Worm (Caenorhabditis elegans) whole organism, L3 larva: ENCODE measurements around the gene dcaf-1.

Experiments used
- R02D3.7 ChIP-seq: fragments of 150-350 bp; optimal IDR thresholded peaks from 2 replicates; lab custom pipeline; 2014; ENCODE audit warnings: missing biosample characterization, missing genetic modification characterization
- ZK546.5 ChIP-seq: sonication (generic microtip); optimal IDR thresholded peaks from 2 replicates; lab custom pipeline; 2017; ENCODE audit warnings: missing biosample characterization, missing genetic modification characterization
- aly-2 ChIP-seq: fragments of 150-350 bp; optimal IDR thresholded peaks from 2 replicates; lab custom pipeline; 2014; ENCODE audit warnings: missing biosample characterization, missing genetic modification characterization
- ceh-28 ChIP-seq: fragments of 150-350 bp; optimal IDR thresholded peaks from 2 replicates; lab custom pipeline; 2014; ENCODE audit warnings: missing biosample characterization, missing genetic modification reagents, missing genetic modification characterization
- ceh-82 ChIP-seq: fragments of 150-350 bp; optimal IDR thresholded peaks from 2 replicates; lab custom pipeline; 2014; ENCODE audit warnings: missing biosample characterization, missing genetic modification characterization
- ceh-9 ChIP-seq: sonication (generic microtip); optimal IDR thresholded peaks from 2 replicates; lab custom pipeline; 2018; ENCODE audit warnings: missing biosample characterization, missing genetic modification characterization
- daf-12 ChIP-seq: fragments of 150-350 bp; optimal IDR thresholded peaks from 2 replicates; lab custom pipeline; 2014; ENCODE audit warnings: missing biosample characterization, missing genetic modification reagents, missing genetic modification characterization
- egl-5 ChIP-seq: fragments of 150-350 bp; optimal IDR thresholded peaks from 2 replicates; lab custom pipeline; 2017; ENCODE audit warnings: missing biosample characterization, missing genetic modification reagents, missing genetic modification characterization, inconsistent platforms
- elt-1 ChIP-seq: fragments of 150-350 bp; optimal IDR thresholded peaks from 2 replicates; lab custom pipeline; 2014; ENCODE audit warnings: missing biosample characterization, missing genetic modification characterization
- elt-2 ChIP-seq: sonication (generic microtip); optimal IDR thresholded peaks from 2 replicates; lab custom pipeline; 2016; ENCODE audit warnings: missing genetic modification reagents, mild to moderate bottlenecking, missing genetic modification characterization, missing compliant biosample characterization
- eor-1 ChIP-seq, 2 experiments: fragments of 150-350 bp; optimal IDR thresholded peaks; 2 replicates each; lab custom pipeline; 2014 to 2018; ENCODE audit warnings: missing biosample characterization in 2 of 2, missing genetic modification characterization in 2 of 2
- fkh-10 ChIP-seq: sonication (generic microtip); optimal IDR thresholded peaks from 2 replicates; lab custom pipeline; 2017; ENCODE audit warnings: missing biosample characterization, missing genetic modification reagents, missing genetic modification characterization
- fkh-2 ChIP-seq: fragments of 150-350 bp; optimal IDR thresholded peaks from 2 replicates; lab custom pipeline; 2014; ENCODE audit warnings: missing biosample characterization, missing genetic modification reagents, missing genetic modification characterization
- fos-1 ChIP-seq: fragments of 150-350 bp; optimal IDR thresholded peaks from 2 replicates; lab custom pipeline; 2014; ENCODE audit warnings: missing biosample characterization, missing genetic modification characterization
- hmg-11 ChIP-seq: sonication (generic microtip); optimal IDR thresholded peaks from 2 replicates; lab custom pipeline; 2016; ENCODE audit warnings: missing genetic modification characterization, missing compliant biosample characterization
- lin-15B ChIP-seq: fragments of 150-350 bp; optimal IDR thresholded peaks from 2 replicates; lab custom pipeline; 2014; ENCODE audit warnings: missing biosample characterization, missing genetic modification characterization
- mdl-1 ChIP-seq: fragments of 150-350 bp; optimal IDR thresholded peaks from 2 replicates; lab custom pipeline; 2014; ENCODE audit warnings: missing biosample characterization, missing genetic modification characterization
- mml-1 ChIP-seq: fragments of 150-350 bp; sonication (generic microtip); optimal IDR thresholded peaks from 3 replicates; lab custom pipeline; 2014; ENCODE audit warnings: missing biosample characterization, missing genetic modification characterization
- nfya-1 ChIP-seq: sonication (generic microtip); optimal IDR thresholded peaks from 2 replicates; lab custom pipeline; 2017; ENCODE audit warnings: missing genetic modification characterization, mild to moderate bottlenecking, missing compliant biosample characterization, antibody characterized with exemption, moderate library complexity; ENCODE audit not compliant: insufficient read depth
- nhr-11 ChIP-seq: fragments of 150-350 bp; optimal IDR thresholded peaks from 2 replicates; lab custom pipeline; 2014; ENCODE audit warnings: missing biosample characterization, missing genetic modification characterization
- nhr-237 ChIP-seq: fragments of 150-350 bp; optimal IDR thresholded peaks from 2 replicates; lab custom pipeline; 2014; ENCODE audit warnings: missing biosample characterization, missing genetic modification characterization
- nhr-28 ChIP-seq: fragments of 150-350 bp; optimal IDR thresholded peaks from 2 replicates; lab custom pipeline; 2014; ENCODE audit warnings: missing biosample characterization, missing genetic modification characterization
- nhr-43 ChIP-seq: sonication (generic microtip); optimal IDR thresholded peaks from 2 replicates; lab custom pipeline; 2016; ENCODE audit warnings: mild to moderate bottlenecking, missing genetic modification characterization, missing compliant biosample characterization; ENCODE audit not compliant: poor library complexity, severe bottlenecking
- nhr-76 ChIP-seq: fragments of 150-350 bp; sonication (generic microtip); optimal IDR thresholded peaks from 5 replicates; lab custom pipeline; 2014; ENCODE audit warnings: missing biosample characterization, missing genetic modification characterization
- nhr-77 ChIP-seq: fragments of 150-350 bp; optimal IDR thresholded peaks from 2 replicates; lab custom pipeline; 2014; ENCODE audit warnings: missing biosample characterization, missing genetic modification characterization
- pha-4 ChIP-seq: fragments of 150-350 bp; optimal IDR thresholded peaks from 2 replicates; lab custom pipeline; 2014; ENCODE audit warnings: missing biosample characterization, missing genetic modification reagents, missing genetic modification characterization
- pqm-1 ChIP-seq: fragments of 150-350 bp; optimal IDR thresholded peaks from 2 replicates; lab custom pipeline; 2017; ENCODE audit warnings: missing biosample characterization, missing genetic modification characterization, inconsistent platforms
- sea-2 ChIP-seq: fragments of 150-350 bp; sonication (generic microtip); optimal IDR thresholded peaks from 4 replicates; lab custom pipeline; 2014; ENCODE audit warnings: missing biosample characterization, missing genetic modification reagents, missing genetic modification characterization
- snpc-4 ChIP-seq: fragments of 150-350 bp; optimal IDR thresholded peaks from 2 replicates; lab custom pipeline; 2014; ENCODE audit warnings: missing biosample characterization, missing genetic modification characterization
- tbx-2 ChIP-seq: sonication (generic microtip); optimal IDR thresholded peaks from 2 replicates; lab custom pipeline; 2016; ENCODE audit warnings: mild to moderate bottlenecking, missing genetic modification characterization, missing compliant biosample characterization
- unc-39 ChIP-seq: sonication (generic microtip); optimal IDR thresholded peaks from 4 replicates; lab custom pipeline; 2017; ENCODE audit warnings: missing biosample characterization, missing genetic modification characterization
- unc-62 ChIP-seq: fragments of 150-350 bp; sonication (generic microtip); optimal IDR thresholded peaks from 4 replicates; lab custom pipeline; 2014; ENCODE audit warnings: missing biosample characterization, missing genetic modification reagents, missing genetic modification characterization
- zag-1 ChIP-seq: fragments of 150-350 bp; optimal IDR thresholded peaks from 2 replicates; lab custom pipeline; 2014; ENCODE audit warnings: missing biosample characterization, missing genetic modification characterization
- ztf-4 ChIP-seq: fragments of 150-350 bp; optimal IDR thresholded peaks from 2 replicates; lab custom pipeline; 2014; ENCODE audit warnings: missing biosample characterization, missing genetic modification characterization

dcaf-1 gene

DNA sequence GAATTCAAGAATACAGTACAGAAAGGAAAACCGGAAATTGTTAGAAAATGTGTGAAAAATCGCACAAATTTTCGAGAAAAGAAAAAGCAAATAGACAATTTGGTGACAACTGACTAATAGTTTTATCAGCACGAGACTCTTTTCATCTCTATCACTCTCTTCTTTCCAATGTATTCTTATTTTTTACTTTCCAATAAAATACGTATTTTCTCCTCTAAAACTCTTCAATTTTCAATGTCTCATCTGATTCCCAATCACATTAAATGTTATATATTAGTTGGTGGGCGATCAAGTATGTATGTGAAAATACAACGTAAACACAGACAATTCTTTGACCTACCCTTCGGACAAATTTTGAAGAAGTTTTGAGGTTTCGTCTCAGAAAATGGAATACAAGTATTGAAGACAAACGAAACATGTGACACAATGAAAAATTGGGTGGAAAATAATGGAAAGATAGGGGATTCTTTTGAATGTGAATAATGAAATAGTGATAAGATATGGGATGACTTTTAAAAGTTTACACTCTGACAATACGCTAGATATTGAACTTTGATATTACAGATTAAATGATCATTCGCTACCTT lies 30.8 kb upstream of the dcaf-1 start, which contains the start of gene cka-1:
Gene cka-1, minus strand, starts transcription at position 418 of the 587 bp plus-strand sequence.
- TF ChIP-seq pqm-1 (tag; lab: Kevin White, UChicago) (peak; percentile 56), elt-2 (tag; lab: Kevin White, UChicago) (peak; percentile 65), elt-1 (tag; lab: Kevin White, UChicago) (no peak), nfya-1 (tag; lab: Kevin White, UChicago) (peak; percentile 13)

DNA sequence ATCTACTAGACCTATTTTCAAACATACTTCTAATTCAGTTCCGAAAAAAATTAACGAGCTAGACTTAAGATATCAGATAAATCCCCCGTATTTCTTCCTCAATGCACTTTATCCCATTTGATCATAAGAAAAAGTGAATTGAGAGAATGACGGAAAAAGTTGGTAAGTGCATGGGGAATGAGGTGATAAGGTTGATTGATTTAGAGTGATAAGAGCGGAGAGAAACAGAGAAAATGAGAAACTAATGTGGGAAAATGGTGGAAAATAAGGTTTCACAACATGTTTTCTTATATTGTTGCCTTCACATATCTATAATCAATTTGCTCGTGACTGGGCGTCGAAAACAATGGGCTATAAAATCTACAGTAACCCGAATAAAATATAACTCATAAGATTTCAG lies 29.2 kb upstream of the dcaf-1 start:
- no peak for TF ChIP-seq nhr-77
- TF ChIP-seq lin-15B, result no peak
- TF ChIP-seq pqm-1 (tag; lab: Kevin White, UChicago), result peak; percentile 64
- TF ChIP-seq daf-12 (tag; lab: Kevin White, UChicago), result no peak
- peak; percentile 75 for TF ChIP-seq elt-2 (tag; lab: Kevin White, UChicago)
- TF ChIP-seq ZK546.5 (tag; lab: Kevin White, UChicago), result no peak
- TF ChIP-seq hmg-11, result no peak
- no peak for TF ChIP-seq fkh-2 (tag; lab: Kevin White, UChicago)
- no peak for TF ChIP-seq mdl-1 (tag; lab: Kevin White, UChicago)
- peak; percentile 35 for TF ChIP-seq nfya-1 (tag; lab: Kevin White, UChicago)
- TF ChIP-seq ceh-82 (tag; lab: Kevin White, UChicago), result no peak
- TF ChIP-seq ceh-28 (tag; lab: Kevin White, UChicago), result peak; percentile 4
- TF ChIP-seq sea-2 (GFP tag; lab: Kevin White, UChicago), result no peak
- no peak for TF ChIP-seq unc-39 (tag; lab: Kevin White, UChicago)
- TF ChIP-seq fos-1 (tag; lab: Kevin White, UChicago), result no peak
- TF ChIP-seq unc-62 (GFP tag; lab: Kevin White, UChicago), result no peak
- TF ChIP-seq nhr-76 (tag; lab: Kevin White, UChicago), result no peak
- no peak for TF ChIP-seq egl-5

DNA sequence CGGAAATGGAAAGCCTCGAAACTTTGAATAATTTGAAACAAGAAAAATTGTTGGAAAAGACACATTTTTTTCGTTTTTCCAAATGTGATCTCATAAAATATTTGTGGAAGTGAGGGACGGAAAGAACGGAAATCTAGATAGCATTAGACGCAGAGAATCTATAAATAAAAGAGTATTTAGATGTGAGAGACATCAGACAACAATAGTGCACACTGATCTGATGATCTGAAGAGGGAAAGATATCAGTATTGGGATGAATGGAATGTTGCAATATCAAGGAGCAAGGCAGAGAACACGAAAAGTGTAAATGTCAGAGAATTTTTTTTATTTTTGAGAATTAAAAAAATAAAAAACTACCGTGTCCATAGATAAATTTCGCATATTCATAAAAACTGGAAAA lies 28.3 kb upstream of the dcaf-1 start:
- TF ChIP-seq nhr-28 (no peak), pqm-1 (tag; lab: Kevin White, UChicago) (peak; percentile 16), elt-2 (tag; lab: Kevin White, UChicago) (peak; percentile 3), nhr-43 (tag; lab: Kevin White, UChicago) (no peak), fkh-2 (tag; lab: Kevin White, UChicago) (no peak), nhr-11 (tag; lab: Kevin White, UChicago) (no peak), ztf-4 (tag; lab: Kevin White, UChicago) (no peak), zag-1 (no peak), unc-39 (tag; lab: Kevin White, UChicago) (no peak), aly-2 (tag; lab: Kevin White, UChicago) (no peak), mml-1 (tag; lab: Kevin White, UChicago) (no peak), snpc-4 (no peak), tbx-2 (no peak), pha-4 (tag; lab: Kevin White, UChicago) (no peak), elt-1 (tag; lab: Kevin White, UChicago) (no peak)

DNA sequence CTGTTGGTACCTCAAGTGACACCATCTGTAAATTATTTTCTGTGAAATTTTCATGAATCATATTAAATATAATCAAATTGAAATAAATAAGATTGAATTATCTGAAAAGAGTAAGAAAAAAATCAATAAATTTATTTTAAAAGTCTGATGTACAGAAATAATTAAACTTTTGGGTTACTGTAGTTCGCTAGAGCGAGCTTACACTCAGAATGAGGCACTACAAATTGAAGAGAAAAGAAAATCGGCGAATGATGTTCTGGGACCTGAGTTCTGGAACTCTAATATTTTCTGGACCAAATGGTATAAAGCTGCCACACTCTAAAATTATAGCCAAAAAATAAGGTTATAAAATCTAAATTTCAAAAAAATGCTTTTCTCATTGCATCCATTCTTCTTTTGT lies 27.4 kb upstream of the dcaf-1 start:
- TF ChIP-seq ceh-82 (tag; lab: Kevin White, UChicago), result no peak
- TF ChIP-seq fkh-10 (GFP tag; lab: Kevin White, UChicago), result no peak
- TF ChIP-seq snpc-4, result no peak
- TF ChIP-seq fkh-2 (tag; lab: Kevin White, UChicago), result no peak
- TF ChIP-seq ceh-9, result no peak
- no peak for TF ChIP-seq sea-2 (GFP tag; lab: Kevin White, UChicago)
- TF ChIP-seq tbx-2, result no peak
- TF ChIP-seq R02D3.7 (tag; lab: Kevin White, UChicago), result no peak
- TF ChIP-seq eor-1 (tag; optimal IDR thresholded peaks at IDR 0.05; lab: Kevin White, UChicago), result no peak
- TF ChIP-seq aly-2 (tag; lab: Kevin White, UChicago), result no peak
- TF ChIP-seq nhr-237 (tag; lab: Kevin White, UChicago), result no peak
- no peak for TF ChIP-seq ceh-28 (tag; lab: Kevin White, UChicago)
- TF ChIP-seq ztf-4 (tag; lab: Kevin White, UChicago), result no peak
